Fruit fly (Drosophila melanogaster) whole organism, embryonic: ENCODE data around the gene CG32432.

ENCODE experiments used
- Abd-B ChIP-seq: fragments of 200-800 bp; sonication (Bioruptor generic); optimal IDR thresholded peaks from 2 replicates; lab custom pipeline; 2018; ENCODE audit warnings: missing biosample characterization, mild to moderate bottlenecking, missing genetic modification characterization, moderate library complexity
- Atf3 ChIP-seq: fragments of 200-800 bp; sonication (Bioruptor generic); optimal IDR thresholded peaks from 3 replicates; lab custom pipeline; 2016; ENCODE audit warnings: missing biosample characterization, missing genetic modification characterization
- BEAF-32 ChIP-seq: fragments of 200-800 bp; sonication (Bioruptor generic); optimal IDR thresholded peaks from 3 replicates; lab custom pipeline; 2017; ENCODE audit warnings: missing biosample characterization, missing genetic modification characterization, mild to moderate bottlenecking, moderate library complexity, missing genetic modification reagents
- C15 ChIP-seq: fragments of 200-800 bp; sonication (Bioruptor generic); IDR thresholded peaks from 3 replicates; pipeline ENCODE4 v1.3.6; 2022; ENCODE audit warnings: missing biosample characterization, missing genetic modification characterization
- CG11093 ChIP-seq: fragments of 200-800 bp; sonication (Bioruptor generic); IDR thresholded peaks from 3 replicates; pipeline ENCODE4 v1.3.6; 2022; ENCODE audit warnings: missing biosample characterization, missing genetic modification characterization
- CG12659 ChIP-seq: fragments of 200-800 bp; sonication (Bioruptor generic); optimal IDR thresholded peaks from 3 replicates; lab custom pipeline; 2017; ENCODE audit warnings: mild to moderate bottlenecking, missing biosample characterization, missing genetic modification reagents, missing genetic modification characterization
- CG13123 ChIP-seq: fragments of 200-800 bp; sonication (Bioruptor generic); optimal IDR thresholded peaks from 2 replicates; lab custom pipeline; 2016; ENCODE audit warnings: missing biosample characterization, missing genetic modification characterization
- CG14441 ChIP-seq: fragments of 200-800 bp; sonication (Bioruptor generic); IDR thresholded peaks from 2 replicates; pipeline ENCODE4 v1.3.6; 2022; ENCODE audit warnings: missing biosample characterization, missing genetic modification characterization
- CG14710 ChIP-seq: fragments of 200-800 bp; sonication (Bioruptor generic); optimal IDR thresholded peaks from 3 replicates; lab custom pipeline; 2019; ENCODE audit warnings: missing biosample characterization, mild to moderate bottlenecking, missing genetic modification characterization, moderate library complexity
- CG15269 ChIP-seq: fragments of 200-800 bp; sonication (Bioruptor generic); optimal IDR thresholded peaks from 2 replicates; lab custom pipeline; 2018; ENCODE audit warnings: missing biosample characterization, mild to moderate bottlenecking, missing genetic modification characterization, moderate library complexity
- CG17912 ChIP-seq: fragments of 200-800 bp; sonication (Bioruptor generic); optimal IDR thresholded peaks from 2 replicates; lab custom pipeline; 2018; ENCODE audit warnings: missing biosample characterization, mild to moderate bottlenecking, missing genetic modification characterization
- CG2875 ChIP-seq: fragments of 200-800 bp; sonication (Bioruptor generic); optimal IDR thresholded peaks from 2 replicates; lab custom pipeline; 2017; ENCODE audit warnings: missing biosample characterization, mild to moderate bottlenecking, missing genetic modification characterization, missing genetic modification reagents
- CG4328 ChIP-seq: fragments of 200-800 bp; sonication (Bioruptor generic); optimal IDR thresholded peaks from 3 replicates; lab custom pipeline; 2017; ENCODE audit warnings: missing biosample characterization, missing genetic modification reagents, missing genetic modification characterization
- CG5953 ChIP-seq: fragments of 200-800 bp; sonication (Bioruptor generic); IDR thresholded peaks from 2 replicates; pipeline ENCODE4 v1.3.6; 2022; ENCODE audit warnings: missing biosample characterization, missing genetic modification characterization
- CG6689 ChIP-seq: fragments of 200-800 bp; sonication (Bioruptor generic); IDR thresholded peaks from 2 replicates; pipeline ENCODE4 v1.3.6; 2022; ENCODE audit warnings: missing biosample characterization, missing genetic modification characterization
- CG7839 ChIP-seq: fragments of 200-800 bp; sonication (Bioruptor generic); optimal IDR thresholded peaks from 3 replicates; lab custom pipeline; 2018; ENCODE audit warnings: missing biosample characterization, mild to moderate bottlenecking, missing genetic modification characterization, moderate library complexity
- CG8290 ChIP-seq, 3 experiments: fragments of 200-800 bp; sonication (Bioruptor generic); optimal IDR thresholded peaks; 2 replicates each; lab custom pipeline; 2016 to 2019; ENCODE audit warnings: missing biosample characterization in 3 of 3, missing genetic modification characterization in 3 of 3, mild to moderate bottlenecking in 2 of 3, moderate library complexity in 1 of 3
- CG8765 ChIP-seq: fragments of 200-800 bp; sonication (Bioruptor generic); IDR thresholded peaks from 2 replicates; pipeline ENCODE4 v1.3.6; 2022; ENCODE audit warnings: missing biosample characterization, missing genetic modification characterization
- CrebB ChIP-seq: fragments of 200-800 bp; sonication (Bioruptor generic); optimal IDR thresholded peaks from 3 replicates; lab custom pipeline; 2018; ENCODE audit warnings: missing biosample characterization, mild to moderate bottlenecking, missing genetic modification characterization
- Ets65A ChIP-seq: fragments of 200-800 bp; sonication (Bioruptor generic); peaks from one replicate; lab custom pipeline; 2016; ENCODE audit warnings: missing biosample characterization, missing genetic modification characterization
- H15 ChIP-seq: fragments of 200-800 bp; sonication (Bioruptor generic); IDR thresholded peaks from 3 replicates; pipeline ENCODE4 v1.3.6; 2022; ENCODE audit warnings: missing biosample characterization, missing genetic modification characterization
- HHEX ChIP-seq: fragments of 200-800 bp; sonication (Bioruptor generic); optimal IDR thresholded peaks from 3 replicates; lab custom pipeline; 2017; ENCODE audit warnings: missing biosample characterization, mild to moderate bottlenecking, missing genetic modification characterization, missing genetic modification reagents
- HmgZ ChIP-seq: fragments of 200-800 bp; sonication (Bioruptor generic); optimal IDR thresholded peaks from 2 replicates; lab custom pipeline; 2018; ENCODE audit warnings: missing biosample characterization, mild to moderate bottlenecking, missing genetic modification characterization
- Mes4 ChIP-seq: fragments of 200-800 bp; sonication (Bioruptor generic); optimal IDR thresholded peaks from 2 replicates; lab custom pipeline; 2016; ENCODE audit warnings: missing biosample characterization, missing genetic modification characterization
- Mrtf ChIP-seq: fragments of 200-800 bp; sonication (Bioruptor generic); IDR thresholded peaks from 3 replicates; pipeline ENCODE4 v1.3.6; 2022; ENCODE audit warnings: missing biosample characterization, missing genetic modification characterization
- NC2α ChIP-seq: fragments of 200-800 bp; sonication (Bioruptor generic); optimal IDR thresholded peaks from 2 replicates; lab custom pipeline; 2016; ENCODE audit warnings: missing biosample characterization, missing genetic modification characterization
- NFAT ChIP-seq: fragments of 200-800 bp; sonication (Bioruptor generic); IDR thresholded peaks from 2 replicates; pipeline ENCODE4 v1.3.6; 2022; ENCODE audit warnings: missing biosample characterization, missing genetic modification characterization
- Optix ChIP-seq: fragments of 200-800 bp; sonication (Bioruptor generic); IDR thresholded peaks from 3 replicates; pipeline ENCODE4 v1.3.6; 2022; ENCODE audit warnings: missing biosample characterization, missing genetic modification characterization
- Poxn ChIP-seq: fragments of 200-800 bp; sonication (Bioruptor generic); IDR thresholded peaks from 2 replicates; pipeline ENCODE4 v1.3.6; 2022; ENCODE audit warnings: missing biosample characterization, missing genetic modification characterization
- Sox102F ChIP-seq: fragments of 200-800 bp; sonication (Bioruptor generic); optimal IDR thresholded peaks from 2 replicates; lab custom pipeline; 2018; ENCODE audit warnings: missing biosample characterization, mild to moderate bottlenecking, missing genetic modification characterization, moderate library complexity
- TFAM ChIP-seq: fragments of 200-800 bp; sonication (Bioruptor generic); optimal IDR thresholded peaks from 2 replicates; lab custom pipeline; 2017; ENCODE audit warnings: missing biosample characterization, missing genetic modification characterization, inconsistent platforms
- Xrp1 ChIP-seq: fragments of 200-800 bp; sonication (Bioruptor generic); IDR thresholded peaks from 2 replicates; pipeline ENCODE4 v1.3.6; 2022; ENCODE audit warnings: missing biosample characterization, missing genetic modification characterization
- az2 ChIP-seq: fragments of 200-800 bp; sonication (Bioruptor generic); optimal IDR thresholded peaks from 3 replicates; lab custom pipeline; 2016; ENCODE audit warnings: missing biosample characterization, missing genetic modification characterization
- bbx ChIP-seq: fragments of 200-800 bp; sonication (Bioruptor generic); IDR thresholded peaks from 2 replicates; pipeline ENCODE4 v1.3.6; 2022; ENCODE audit warnings: missing biosample characterization, missing genetic modification characterization; ENCODE audit not compliant: partially characterized antibody
- cas ChIP-seq: fragments of 200-800 bp; sonication (Bioruptor generic); IDR thresholded peaks from 2 replicates; pipeline ENCODE4 v1.3.6; 2022; ENCODE audit warnings: missing biosample characterization, missing genetic modification characterization
- caup ChIP-seq: fragments of 200-800 bp; sonication (Bioruptor generic); optimal IDR thresholded peaks from 3 replicates; lab custom pipeline; 2017; ENCODE audit warnings: missing biosample characterization, mild to moderate bottlenecking, missing genetic modification characterization, moderate library complexity; ENCODE audit not compliant: severe bottlenecking
- fd3F ChIP-seq: fragments of 200-800 bp; sonication (Bioruptor generic); optimal IDR thresholded peaks from 2 replicates; lab custom pipeline; 2018; ENCODE audit warnings: missing biosample characterization, mild to moderate bottlenecking, missing genetic modification characterization, moderate library complexity
- gce ChIP-seq: fragments of 200-800 bp; sonication (Bioruptor generic); IDR thresholded peaks from 3 replicates; pipeline ENCODE4 v1.3.6; 2022; ENCODE audit warnings: missing biosample characterization, missing genetic modification characterization
- inv ChIP-seq: fragments of 200-800 bp; sonication (Bioruptor generic); IDR thresholded peaks from 2 replicates; pipeline ENCODE4 v1.3.6; 2022; ENCODE audit warnings: missing biosample characterization, missing genetic modification characterization; ENCODE audit not compliant: partially characterized antibody
- jumu ChIP-seq: fragments of 200-800 bp; sonication (Bioruptor generic); optimal IDR thresholded peaks from 3 replicates; lab custom pipeline; 2016; ENCODE audit warnings: missing biosample characterization, missing genetic modification characterization
- mam ChIP-seq: fragments of 200-800 bp; sonication (Bioruptor generic); optimal IDR thresholded peaks from 3 replicates; lab custom pipeline; 2016; ENCODE audit warnings: missing biosample characterization, missing genetic modification characterization
- nau ChIP-seq: fragments of 200-800 bp; sonication (Bioruptor generic); optimal IDR thresholded peaks from 3 replicates; lab custom pipeline; 2017; ENCODE audit warnings: missing biosample characterization, mild to moderate bottlenecking, missing genetic modification characterization, missing genetic modification reagents
- otp ChIP-seq: fragments of 200-800 bp; sonication (Bioruptor generic); IDR thresholded peaks from 3 replicates; pipeline ENCODE4, ENCODE4 v1.3.6; 2022; ENCODE audit warnings: missing biosample characterization, missing genetic modification characterization
- ro ChIP-seq: fragments of 200-800 bp; sonication (Bioruptor generic); IDR thresholded peaks from 2 replicates; pipeline ENCODE4 v1.3.6; 2022; ENCODE audit warnings: missing biosample characterization, missing genetic modification characterization
- run ChIP-seq: fragments of 200-800 bp; sonication (Bioruptor generic); optimal IDR thresholded peaks from 3 replicates; lab custom pipeline; 2018; ENCODE audit warnings: missing biosample characterization, mild to moderate bottlenecking, missing genetic modification characterization
- slbo ChIP-seq: fragments of 200-800 bp; sonication (Bioruptor generic); IDR thresholded peaks from 2 replicates; pipeline ENCODE4 v1.3.6; 2022; ENCODE audit warnings: missing biosample characterization, missing genetic modification characterization
- stc ChIP-seq: fragments of 200-800 bp; sonication (Bioruptor generic); IDR thresholded peaks from 2 replicates; pipeline ENCODE4 v1.3.6; 2022; ENCODE audit warnings: missing biosample characterization, missing genetic modification characterization
- sug ChIP-seq: fragments of 200-800 bp; optimal IDR thresholded peaks from 2 replicates; lab custom pipeline; 2019; ENCODE audit warnings: missing biosample characterization, mild to moderate bottlenecking, missing genetic modification characterization, moderate library complexity
- ttk ChIP-seq: fragments of 200-800 bp; sonication (Bioruptor generic); IDR thresholded peaks from 2 replicates; pipeline ENCODE4 v2.1.2; 2022; ENCODE audit warnings: missing biosample characterization, missing genetic modification characterization
- wor ChIP-seq: fragments of 200-800 bp; sonication (Bioruptor generic); IDR thresholded peaks from 2 replicates; pipeline ENCODE4 v1.3.6; 2022; ENCODE audit warnings: missing biosample characterization, missing genetic modification characterization
- yki ChIP-seq: fragments of >200 bp; optimal IDR thresholded peaks from 3 replicates; lab custom pipeline; 2018

The CG32432 gene

dm6 chr3L:20930059-20930785, 45.2 kb upstream of the CG32432 start (continued):
- no peak for TF ChIP-seq Mes4
- no peak for TF ChIP-seq NFAT (GFP tag; lab: Robert Waterston, UW)
- peak; percentile 48 for TF ChIP-seq Abd-B
- TF ChIP-seq caup, result no peak
- TF ChIP-seq sug (tag; lab: Kevin White, UChicago), result no peak
- no peak for TF ChIP-seq inv
- TF ChIP-seq nau (GFP tag; lab: Kevin White, UChicago), result no peak
- no peak for TF ChIP-seq CG4328
- TF ChIP-seq Optix (GFP tag; lab: Robert Waterston, UW), result no peak
- peak; percentile 50 for TF ChIP-seq az2 (GFP tag; lab: Kevin White, UChicago)
- peak; percentile 12 for TF ChIP-seq CG15269 (tag; lab: Kevin White, UChicago)
- no peak for TF ChIP-seq CG14441 (GFP tag; lab: Robert Waterston, UW)
- no peak for TF ChIP-seq C15 (GFP tag; lab: Robert Waterston, UW)
- TF ChIP-seq CG2875 (GFP tag; lab: Kevin White, UChicago), result peak; percentile 36
- TF ChIP-seq wor (GFP tag; lab: Robert Waterston, UW), result no peak
- no peak for TF ChIP-seq yki (lab: Kevin White, UChicago)
- TF ChIP-seq CG6689, result peak; percentile 18; the same call in 1 of the 2 replicates
- peak; percentile 76 for TF ChIP-seq CG14710 (tag; lab: Kevin White, UChicago)
- TF ChIP-seq ro (GFP tag; lab: Robert Waterston, UW), result no peak
- peak; percentile 53 for TF ChIP-seq CG7839 (tag; lab: Kevin White, UChicago)
- no peak for TF ChIP-seq Poxn (GFP tag; lab: Robert Waterston, UW)
- no peak for TF ChIP-seq ttk
- no peak for TF ChIP-seq cas (GFP tag; lab: Robert Waterston, UW)
- TF ChIP-seq fd3F, result no peak
- no peak for TF ChIP-seq CG13123 (GFP tag; lab: Kevin White, UChicago)
- no peak for TF ChIP-seq NC2α
- no peak for TF ChIP-seq otp (GFP tag; lab: Robert Waterston, UW)
- peak; percentile 73 for TF ChIP-seq Sox102F (GFP tag; lab: Kevin White, UChicago)
- no peak for TF ChIP-seq bbx (GFP tag; lab: Robert Waterston, UW)
- TF ChIP-seq TFAM (GFP tag; lab: Kevin White, UChicago), result no peak
- TF ChIP-seq HHEX (GFP tag; lab: Kevin White, UChicago), result no peak
- 0 out of 2 replicates have a peak, but pooled peaks have one; percentile 32 for TF ChIP-seq stc (GFP tag; lab: Robert Waterston, UW)
- TF ChIP-seq Mrtf (GFP tag; lab: Robert Waterston, UW), result no peak
- no peak for TF ChIP-seq BEAF-32 (GFP tag; lab: Kevin White, UChicago)
- no peak for TF ChIP-seq CG8290 (GFP tag; optimal IDR thresholded peaks at IDR 0.05; lab: Kevin White, UChicago)
- TF ChIP-seq CG8290 (tag; optimal IDR thresholded peaks at IDR 0.05; lab: Kevin White, UChicago), result no peak
- TF ChIP-seq CG17912 (GFP tag; lab: Kevin White, UChicago), result no peak
- TF ChIP-seq HmgZ, result no peak
- no peak for TF ChIP-seq CrebB (tag; lab: Kevin White, UChicago)
- no peak for TF ChIP-seq CG5953 (GFP tag; lab: Robert Waterston, UW)
- no peak for TF ChIP-seq CG11093
- TF ChIP-seq jumu (GFP tag; lab: Kevin White, UChicago), result no peak
- no peak for TF ChIP-seq gce (GFP tag; lab: Robert Waterston, UW)
- TF ChIP-seq slbo, result no peak
- peak; percentile 39; the same call in 1 of the 2 replicates for TF ChIP-seq Xrp1 (GFP tag; lab: Robert Waterston, UW)
- TF ChIP-seq CG12659 (GFP tag; lab: Kevin White, UChicago), result no peak
- TF ChIP-seq Ets65A (GFP tag; lab: Kevin White, UChicago), result no peak
- TF ChIP-seq Atf3 (GFP tag; lab: Kevin White, UChicago), result no peak
- no peak for TF ChIP-seq CG8765
- no peak for TF ChIP-seq mam (GFP tag; lab: Kevin White, UChicago)
- peak; percentile 9 for TF ChIP-seq run (tag; lab: Kevin White, UChicago)
- no peak for TF ChIP-seq H15 (GFP tag; lab: Robert Waterston, UW)
